Worm (Caenorhabditis elegans) whole organism, L4 larva: Measurements from ENCODE around the gene mnk-1.
A peak's percentile ranks its signal among the peaks of the same experiment; 100 is the strongest.

ENCODE experiments used
- F44E2.7 ChIP-seq: fragments of 200-800 bp; sonication (Bioruptor generic); IDR thresholded peaks from 2 replicates; pipeline ENCODE4 v2.1.2; 2022; ENCODE audit warnings: missing genetic modification characterization, missing compliant biosample characterization
- F49E8.2 ChIP-seq: sonication (generic microtip); optimal IDR thresholded peaks from 2 replicates; lab custom pipeline; 2016; ENCODE audit warnings: missing compliant biosample characterization, mild to moderate bottlenecking, missing genetic modification characterization, borderline replicate concordance
- T26A8.4 ChIP-seq: fragments of 200-800 bp; sonication (Bioruptor generic); IDR thresholded peaks from 2 replicates; pipeline ENCODE4 v1.3.6; 2022; ENCODE audit warnings: missing genetic modification characterization, missing compliant biosample characterization
- aha-1 ChIP-seq: fragments of 150-350 bp; peaks from one replicate; lab custom pipeline; 2014; ENCODE audit warnings: missing biosample characterization, missing genetic modification characterization
- ceh-44 ChIP-seq: fragments of 200-800 bp; sonication (Bioruptor generic); IDR thresholded peaks from 2 replicates; pipeline ENCODE4 v1.3.6; 2022; ENCODE audit warnings: missing genetic modification reagents, missing genetic modification characterization, missing compliant biosample characterization
- cey-2 ChIP-seq: sonication (generic microtip); optimal IDR thresholded peaks from 3 replicates; lab custom pipeline; 2017; ENCODE audit warnings: missing genetic modification characterization, mild to moderate bottlenecking, missing compliant biosample characterization, antibody characterized with exemption, borderline replicate concordance; ENCODE audit not compliant: insufficient read depth
- daf-19 ChIP-seq: fragments of 200-800 bp; sonication (Bioruptor generic); conservative IDR thresholded peaks from 2 replicates; pipeline ENCODE4 v1.3.6; 2022; ENCODE audit warnings: missing genetic modification characterization, missing compliant biosample characterization
- duxl-1 ChIP-seq: sonication (generic microtip); optimal IDR thresholded peaks from 2 replicates; lab custom pipeline; 2016; ENCODE audit warnings: mild to moderate bottlenecking, missing genetic modification characterization, moderate library complexity, missing compliant biosample characterization; ENCODE audit not compliant: poor library complexity
- dve-1 ChIP-seq: sonication (generic microtip); optimal IDR thresholded peaks from 2 replicates; lab custom pipeline; 2017; ENCODE audit warnings: antibody characterized with exemption, mild to moderate bottlenecking, missing genetic modification characterization, missing compliant biosample characterization; ENCODE audit not compliant: insufficient read depth
- egl-27 ChIP-seq: sonication (generic microtip); optimal IDR thresholded peaks from 3 replicates; lab custom pipeline; 2017; ENCODE audit warnings: missing biosample characterization, missing genetic modification reagents, missing genetic modification characterization
- fkh-10 ChIP-seq: fragments of 150-350 bp; optimal IDR thresholded peaks from 2 replicates; lab custom pipeline; 2014; ENCODE audit warnings: missing biosample characterization, missing genetic modification reagents, missing genetic modification characterization
- hmg-1.1 ChIP-seq: fragments of 200-800 bp; sonication (Bioruptor generic); IDR thresholded peaks from 2 replicates; pipeline ENCODE4 v1.3.6; 2022; ENCODE audit warnings: missing genetic modification reagents, missing genetic modification characterization, missing compliant biosample characterization
- lin-15B ChIP-seq: fragments of 150-350 bp; sonication (generic microtip); optimal IDR thresholded peaks from 3 replicates; lab custom pipeline; 2014; ENCODE audit warnings: missing biosample characterization, missing genetic modification characterization
- lin-38 ChIP-seq: fragments of 200-800 bp; sonication (Bioruptor generic); IDR thresholded peaks from 2 replicates; pipeline ENCODE4 v1.3.6; 2022; ENCODE audit warnings: missing genetic modification reagents, missing genetic modification characterization, missing compliant biosample characterization
- lsy-2 ChIP-seq, 2 experiments: fragments of 150-350 bp in 1 of 2; sonication (generic microtip) in 1 of 2; optimal IDR thresholded peaks; 2 replicates each; lab custom pipeline; 2014 to 2017; ENCODE audit warnings: missing biosample characterization in 2 of 2, missing genetic modification characterization in 2 of 2
- madf-5 ChIP-seq, 2 experiments: fragments of 200-800 bp; sonication (Bioruptor generic); IDR thresholded peaks; 2 replicates each; pipeline ENCODE4 v1.3.6; 2022; ENCODE audit warnings: missing compliant biosample characterization in 2 of 2, missing genetic modification characterization in 2 of 2
- mep-1 ChIP-seq: fragments of 150-350 bp; sonication (generic microtip); optimal IDR thresholded peaks from 3 replicates; lab custom pipeline; 2014; ENCODE audit warnings: missing biosample characterization, missing genetic modification characterization
- mes-2 ChIP-seq: sonication (generic microtip); optimal IDR thresholded peaks from 2 replicates; lab custom pipeline; 2016; ENCODE audit warnings: missing genotype, mild to moderate bottlenecking, missing genetic modification characterization, missing compliant biosample characterization; ENCODE audit not compliant: poor library complexity, severe bottlenecking
- nhr-111 ChIP-seq: fragments of 200-800 bp; sonication (Bioruptor generic); optimal IDR thresholded peaks from 2 replicates; lab custom pipeline; 2018; ENCODE audit warnings: mild to moderate bottlenecking, missing genetic modification characterization, missing compliant biosample characterization
- nhr-237 ChIP-seq: sonication (generic microtip); optimal IDR thresholded peaks from 2 replicates; lab custom pipeline; 2017; ENCODE audit warnings: missing biosample characterization, missing genetic modification characterization
- nhr-42 ChIP-seq: fragments of 200-800 bp; sonication (Bioruptor generic); IDR thresholded peaks from 2 replicates; pipeline ENCODE4 v1.3.6; 2022; ENCODE audit warnings: missing genetic modification characterization, missing compliant biosample characterization
- php-3 ChIP-seq: fragments of 200-800 bp; sonication (Bioruptor generic); IDR thresholded peaks from 2 replicates; pipeline ENCODE4 v1.3.6; 2022; ENCODE audit warnings: missing genetic modification reagents, missing genetic modification characterization, missing compliant biosample characterization
- pqm-1 ChIP-seq: sonication (generic microtip); optimal IDR thresholded peaks from 2 replicates; lab custom pipeline; 2017; ENCODE audit warnings: missing biosample characterization, missing genetic modification characterization
- rbr-2 ChIP-seq: sonication (generic microtip); optimal IDR thresholded peaks from 2 replicates; lab custom pipeline; 2016; ENCODE audit warnings: missing genotype, missing genetic modification characterization, missing compliant biosample characterization
- snpc-1.2 ChIP-seq: fragments of 200-800 bp; sonication (Bioruptor generic); IDR thresholded peaks from 2 replicates; pipeline ENCODE4 v1.3.6; 2022; ENCODE audit warnings: missing genetic modification reagents, missing genetic modification characterization, missing compliant biosample characterization
- tra-1 ChIP-seq: fragments of 200-800 bp; sonication (Bioruptor generic); IDR thresholded peaks from 2 replicates; pipeline ENCODE4 v1.3.6; 2022; ENCODE audit warnings: missing genetic modification reagents, missing genetic modification characterization, missing compliant biosample characterization
- unc-62 ChIP-seq, 3 experiments: fragments of 150-350 bp in 1 of 3; sonication (generic microtip); optimal IDR thresholded peaks in 2 of 3; peaks in 1 of 3; 1 replicate in 1 of 3; 2 replicates in 2 of 3; lab custom pipeline; 2014 to 2017; ENCODE audit warnings: missing biosample characterization in 3 of 3, missing genetic modification characterization in 3 of 3, missing genetic modification reagents in 3 of 3, missing genotype in 1 of 3
- zag-1 ChIP-seq: fragments of 150-350 bp; optimal IDR thresholded peaks from 2 replicates; lab custom pipeline; 2014; ENCODE audit warnings: missing biosample characterization, missing genetic modification characterization
- zfp-3 ChIP-seq: fragments of 200-800 bp; sonication (Bioruptor generic); conservative IDR thresholded peaks from 2 replicates; pipeline ENCODE4 v1.3.6; 2022; ENCODE audit warnings: missing genetic modification reagents, missing genetic modification characterization, missing compliant biosample characterization

mnk-1 gene

ce11 chrII:10554972-10555371, at the start of gene mnk-1:
Gene mnk-1, minus strand, starts transcription at chrII:10555044.
- TF ChIP-seq aha-1 (peak; percentile 87), tra-1 (GFP tag; lab: Robert Waterston, UW) (no peak)
- TF ChIP-seq, all 104 proteins: peak for 1

- TF ChIP-seq madf-5 (GFP tag; IDR thresholded peaks at IDR 0.05; lab: Robert Waterston, UW) (no peak), fkh-10 (no peak), zag-1 (tag; lab: Kevin White, UChicago) (no peak), nhr-237 (tag; lab: Kevin White, UChicago) (no peak), F44E2.7 (GFP tag; lab: Robert Waterston, UW) (no peak), ceh-44 (GFP tag; lab: Robert Waterston, UW) (no peak), snpc-1.2 (no peak)
Measured at ce11 chrII:10603560-10603959, 48.7 kb upstream of the mnk-1 start.

- TF ChIP-seq hmg-1.1 (no peak), mep-1 (tag; lab: Kevin White, UChicago) (no peak), cey-2 (tag; lab: Kevin White, UChicago) (no peak), daf-19 (no peak), lin-15B (tag; lab: Kevin White, UChicago) (no peak), zfp-3 (GFP tag; lab: Robert Waterston, UW) (no peak), lsy-2 (tag; optimal IDR thresholded peaks at IDR 0.05; lab: Kevin White, UChicago) (no peak), mes-2 (no peak), lin-38 (no peak), nhr-111 (GFP tag; lab: Kevin White, UChicago) (no peak), F44E2.7 (GFP tag; lab: Robert Waterston, UW) (no peak), duxl-1 (tag; lab: Kevin White, UChicago) (no peak), zag-1 (tag; lab: Kevin White, UChicago) (no peak), rbr-2 (no peak), ceh-44 (GFP tag; lab: Robert Waterston, UW) (no peak), egl-27 (tag; lab: Kevin White, UChicago) (no peak)
Measured at ce11 chrII:10602184-10602583, 47.3 kb upstream of the mnk-1 start, which contains the start of gene srv-2. Gene srv-2, minus strand, starts transcription at chrII:10602284.

ce11 chrII:10598970-10599369, 44.1 kb upstream of the mnk-1 start, which contains the start of gene C14A4.9:
Gene C14A4.9, plus strand, starts transcription at chrII:10599337.
- TF ChIP-seq daf-19 (no peak), nhr-42 (GFP tag; lab: Robert Waterston, UW) (no peak), F49E8.2 (no peak)

DNA sequence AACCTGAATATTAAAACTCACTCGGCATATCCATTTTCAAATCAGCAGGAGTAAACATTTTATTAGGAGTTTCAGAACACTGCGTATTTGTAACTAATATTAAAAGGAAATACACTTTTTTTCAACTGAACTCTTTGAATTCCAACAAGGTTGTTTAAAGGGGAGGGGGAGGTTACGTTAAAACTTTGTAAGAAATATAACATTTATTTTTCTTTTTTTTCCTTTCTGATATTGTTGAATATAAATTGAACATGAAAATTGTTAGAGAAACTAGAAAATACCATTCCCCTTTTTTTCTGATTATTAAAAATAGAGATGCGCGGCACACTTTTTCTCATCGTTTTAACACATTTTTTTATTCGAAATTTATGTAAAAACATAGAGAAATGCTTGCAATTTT, 43.2 kb upstream of the mnk-1 start, which contains the start of gene C14A4.8:
C14A4.8 (minus strand) TSS at position 101 of the 400 bp plus-strand sequence.
- TF ChIP-seq T26A8.4 (GFP tag; lab: Robert Waterston, UW) (no peak), unc-62 (GFP tag; optimal IDR thresholded peaks at IDR 0.05 in 1 of 2; lab: Kevin White, UChicago) (peak in 1 of 2 experiments; percentile 83), unc-62 (tag; optimal IDR thresholded peaks at IDR 0.05; lab: Kevin White, UChicago) (no peak)

DNA sequence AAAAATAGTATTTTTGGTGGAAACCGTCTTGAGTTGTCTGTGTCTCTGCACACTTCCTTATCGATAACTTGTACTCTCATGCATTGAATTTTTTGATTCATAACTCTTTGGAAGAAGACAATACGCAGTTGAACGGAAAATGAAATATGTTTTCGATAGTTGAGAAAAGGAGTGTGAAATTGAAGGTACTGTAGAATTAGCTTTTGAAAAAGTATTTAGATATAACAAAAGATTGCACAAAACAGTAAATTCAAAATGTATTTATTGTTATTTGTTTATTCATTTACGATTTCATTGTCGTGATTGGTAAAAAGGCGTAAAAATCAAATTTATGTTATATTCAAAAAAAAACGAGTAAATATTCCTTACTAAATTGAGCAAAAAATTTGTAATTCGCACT, 41.6 kb upstream of the mnk-1 start, which contains the start of gene C14A4.7:
C14A4.7 (minus strand) TSS at position 101 of the 400 bp plus-strand sequence.
- TF ChIP-seq php-3 (GFP tag; lab: Robert Waterston, UW) (no peak), dve-1 (tag; lab: Kevin White, UChicago) (peak; percentile 9), pqm-1 (tag; lab: Kevin White, UChicago) (peak; percentile 21)
